Worm (Caenorhabditis elegans) whole organism, early embryonic: ENCODE data around the gene zmp-1.

Experiments
- B0310.2 ChIP-seq: sonication (generic microtip); optimal IDR thresholded peaks from 2 replicates; lab custom pipeline; 2016; ENCODE audit warnings: mild to moderate bottlenecking, missing genetic modification characterization, missing compliant biosample characterization
- ama-1 ChIP-seq: fragments of 150-350 bp; optimal IDR thresholded peaks from 2 replicates; lab custom pipeline; 2014
- ets-7 ChIP-seq: sonication (generic microtip); optimal IDR thresholded peaks from 2 replicates; lab custom pipeline; 2016; ENCODE audit warnings: missing genotype, missing genetic modification characterization, missing compliant biosample characterization

- TF ChIP-seq ets-7 (tag; lab: Kevin White, UChicago) (no peak), ama-1 (no peak), B0310.2 (no peak)
Measured at ce11 chrIII:5940525-5940974, 7.8 kb upstream of the zmp-1 start.
